In genomic region chr2L:10396877-10397587, dm6 we compare ENCODE assay signal across 5 fruit fly cellular contexts.
TF ChIP-seq lines count a peak whose summit lies in the region.

No protein-coding gene starts in this region.

- TF ChIP-seq CTCF in whole organism, embryonic (GFP tag; optimal IDR thresholded peaks at IDR 0.05; lab: Kevin White, UChicago) = no peak

TF ChIP-seq in whole organism, adult, 20 proteins besides CTCF, POLR2A, EP300 and RAD21 (continues in another document):
- TF ChIP-seq CG5204 (GFP tag; optimal IDR thresholded peaks at IDR 0.05; lab: Kevin White, UChicago) = no peak
- TF ChIP-seq ovo (GFP tag; optimal IDR thresholded peaks at IDR 0.05; lab: Kevin White, UChicago) = no peak
- no peak for TF ChIP-seq toe (GFP tag; optimal IDR thresholded peaks at IDR 0.05; lab: Kevin White, UChicago)
- TF ChIP-seq kay (GFP tag; lab: Kevin White, UChicago; ENCODE audit: borderline replicate concordance) = peak; percentile 99
- TF ChIP-seq Crg-1 (GFP tag; optimal IDR thresholded peaks at IDR 0.05; lab: Kevin White, UChicago) = no peak
- TF ChIP-seq cic (GFP tag; optimal IDR thresholded peaks at IDR 0.05; lab: Kevin White, UChicago) = peak; percentile 59
- TF ChIP-seq tj (GFP tag; optimal IDR thresholded peaks at IDR 0.05; lab: Kevin White, UChicago) = peak; percentile 84
- no peak for TF ChIP-seq bab1 (GFP tag; optimal IDR thresholded peaks at IDR 0.05; lab: Kevin White, UChicago)
- no peak for TF ChIP-seq pad (GFP tag; optimal IDR thresholded peaks at IDR 0.05; lab: Kevin White, UChicago)
- TF ChIP-seq CG14711 (tag; optimal IDR thresholded peaks at IDR 0.05; lab: Kevin White, UChicago) = no peak
- no peak for TF ChIP-seq CG33017 (tag; optimal IDR thresholded peaks at IDR 0.05; lab: Kevin White, UChicago)
- no peak for TF ChIP-seq CG11617 (GFP tag; optimal IDR thresholded peaks at IDR 0.05; lab: Kevin White, UChicago)
- peak; percentile 65 for TF ChIP-seq Mnt (GFP tag; optimal IDR thresholded peaks at IDR 0.05; lab: Kevin White, UChicago)
- TF ChIP-seq CG7045 (GFP tag; optimal IDR thresholded peaks at IDR 0.05; lab: Kevin White, UChicago) = no peak
- TF ChIP-seq Clk (GFP tag; optimal IDR thresholded peaks at IDR 0.05; lab: Kevin White, UChicago) = no peak
- no peak for TF ChIP-seq CG7101 (tag; optimal IDR thresholded peaks at IDR 0.05; lab: Kevin White, UChicago)
- TF ChIP-seq Hr96 (GFP tag; optimal IDR thresholded peaks at IDR 0.05; lab: Kevin White, UChicago) = no peak
- no peak for TF ChIP-seq cnc (optimal IDR thresholded peaks at IDR 0.05; lab: Kevin White, UChicago)
- TF ChIP-seq CG12768 (GFP tag; optimal IDR thresholded peaks at IDR 0.05; lab: Kevin White, UChicago) = no peak

TF ChIP-seq in whole organism, embryonic, 481 proteins besides CTCF, POLR2A, EP300 and RAD21 (continues in another document):
- no peak for TF ChIP-seq CG15696 (tag; optimal IDR thresholded peaks at IDR 0.05; lab: Kevin White, UChicago)
- no peak for TF ChIP-seq CG16863 (GFP tag; optimal IDR thresholded peaks at IDR 0.05; lab: Kevin White, UChicago)
- no peak for TF ChIP-seq lmd (GFP tag; IDR thresholded peaks at IDR 0.05; lab: Robert Waterston, UW)
- TF ChIP-seq kni (GFP tag; optimal IDR thresholded peaks at IDR 0.05; lab: Kevin White, UChicago) = peak; percentile 37
- TF ChIP-seq ato (GFP tag; IDR thresholded peaks at IDR 0.05; lab: Robert Waterston, UW; ENCODE audit: partially characterized antibody) = no peak
- peak; percentile 12 for TF ChIP-seq CG8924 (tag; optimal IDR thresholded peaks at IDR 0.05; lab: Kevin White, UChicago)
- TF ChIP-seq Kr (GFP tag; optimal IDR thresholded peaks at IDR 0.05; lab: Kevin White, UChicago) = no peak
- TF ChIP-seq CG9215 (GFP tag; IDR thresholded peaks at IDR 0.05; lab: Robert Waterston, UW) = no peak
- peak; percentile 80 for TF ChIP-seq sens (GFP tag; lab: Kevin White, UChicago)
- no peak for TF ChIP-seq Doc3 (GFP tag; IDR thresholded peaks at IDR 0.05; lab: Robert Waterston, UW; ENCODE audit: partially characterized antibody)
- TF ChIP-seq CG11398 (GFP tag; optimal IDR thresholded peaks at IDR 0.05; lab: Kevin White, UChicago) = no peak
- TF ChIP-seq Lim3 (GFP tag; IDR thresholded peaks at IDR 0.05; lab: Robert Waterston, UW) = no peak
- TF ChIP-seq CG11504 (tag; optimal IDR thresholded peaks at IDR 0.05; lab: Kevin White, UChicago) = no peak
- TF ChIP-seq mam (GFP tag; optimal IDR thresholded peaks at IDR 0.05; lab: Kevin White, UChicago) = no peak
- TF ChIP-seq CG30020 (tag; optimal IDR thresholded peaks at IDR 0.05; lab: Kevin White, UChicago) = peak; percentile 59
- no peak for TF ChIP-seq CG9932 (GFP tag; IDR thresholded peaks at IDR 0.05; lab: Robert Waterston, UW)
- no peak for TF ChIP-seq CG10321 (GFP tag; IDR thresholded peaks at IDR 0.05; lab: Robert Waterston, UW)
- peak; percentile 60 for TF ChIP-seq CG34376 (GFP tag; optimal IDR thresholded peaks at IDR 0.05; lab: Kevin White, UChicago)
- no peak for TF ChIP-seq Fer3 (tag; optimal IDR thresholded peaks at IDR 0.05; lab: Kevin White, UChicago)
- no peak for TF ChIP-seq CG5180 (GFP tag; optimal IDR thresholded peaks at IDR 0.05; lab: Kevin White, UChicago)

TF ChIP-seq in whole organism, prepupa, 60 proteins besides CTCF, POLR2A, EP300 and RAD21:
- TF ChIP-seq ss (GFP tag; optimal IDR thresholded peaks at IDR 0.05; lab: Kevin White, UChicago) (peak in 1 of 2 experiments; percentile 72), fkh (GFP tag; optimal IDR thresholded peaks at IDR 0.05; lab: Kevin White, UChicago) (peak; percentile 83), lz (GFP tag; optimal IDR thresholded peaks at IDR 0.05; lab: Kevin White, UChicago) (no peak), esn (GFP tag; optimal IDR thresholded peaks at IDR 0.05; lab: Kevin White, UChicago) (peak; percentile 14), Blimp-1 (GFP tag; optimal IDR thresholded peaks at IDR 0.05; lab: Kevin White, UChicago) (no peak), Eip78C (GFP tag; lab: Kevin White, UChicago) (peak; percentile 46), cyc (GFP tag; optimal IDR thresholded peaks at IDR 0.05; lab: Kevin White, UChicago) (no peak), vri (GFP tag; optimal IDR thresholded peaks at IDR 0.05; lab: Kevin White, UChicago) (peak; percentile 50), spab (GFP tag; optimal IDR thresholded peaks at IDR 0.05; lab: Kevin White, UChicago) (no peak), topi (GFP tag; optimal IDR thresholded peaks at IDR 0.05; lab: Kevin White, UChicago) (peak; percentile 28)

TF ChIP-seq in whole organism, pupa, 21 proteins besides CTCF, POLR2A, EP300 and RAD21:
- TF ChIP-seq Pif1B (GFP tag; optimal IDR thresholded peaks at IDR 0.05; lab: Kevin White, UChicago) = peak; percentile 28
- peak; percentile 41 for TF ChIP-seq EcR (GFP tag; optimal IDR thresholded peaks at IDR 0.05; lab: Kevin White, UChicago)
- TF ChIP-seq CG34367 (tag; optimal IDR thresholded peaks at IDR 0.05; lab: Kevin White, UChicago) = no peak

TF ChIP-seq in whole organism, wandering third instar larva, 38 proteins besides CTCF, POLR2A, EP300 and RAD21:
- TF ChIP-seq CrebA (GFP tag; optimal IDR thresholded peaks at IDR 0.05; lab: Kevin White, UChicago; ENCODE audit: borderline replicate concordance) (no peak), Jra (GFP tag; optimal IDR thresholded peaks at IDR 0.05; lab: Kevin White, UChicago) (peak; percentile 36), tai (GFP tag; optimal IDR thresholded peaks at IDR 0.05; lab: Kevin White, UChicago) (peak; percentile 4)
